Worm (Caenorhabditis elegans) whole organism, young adult: ENCODE results near the gene F10D7.3.

Source experiments
- F10E7.11 ChIP-seq: sonication (generic microtip); optimal IDR thresholded peaks from 2 replicates; lab custom pipeline; 2017; ENCODE audit warnings: mild to moderate bottlenecking, missing genetic modification characterization, moderate library complexity, missing compliant biosample characterization
- F23B12.7 ChIP-seq: sonication (generic microtip); optimal IDR thresholded peaks from 2 replicates; lab custom pipeline; 2017; ENCODE audit warnings: missing genetic modification characterization, mild to moderate bottlenecking, missing compliant biosample characterization, antibody characterized with exemption, moderate library complexity; ENCODE audit not compliant: insufficient read depth
- ama-1 ChIP-seq, 3 experiments: fragments of 150-350 bp in 1 of 3; sonication (generic microtip) in 2 of 3; optimal IDR thresholded peaks; 2 replicates each; lab custom pipeline; 2014 to 2018; ENCODE audit warnings: missing biosample characterization in 2 of 3, missing genetic modification characterization in 2 of 3, missing genetic modification reagents in 2 of 3
- nhr-27 ChIP-seq: fragments of 200-800 bp; sonication (Bioruptor generic); optimal IDR thresholded peaks from 2 replicates; lab custom pipeline; 2018; ENCODE audit warnings: mild to moderate bottlenecking, missing genetic modification characterization, moderate library complexity, missing compliant biosample characterization
- snpc-4 ChIP-seq, 5 experiments: fragments of 150-350 bp in 1 of 5; sonication (generic microtip) in 4 of 5; optimal IDR thresholded peaks; 2 replicates each; lab custom pipeline; 2014 to 2018; ENCODE audit warnings: missing genetic modification characterization in 5 of 5, missing biosample characterization in 3 of 5, antibody characterized with exemption in 2 of 5, mild to moderate bottlenecking in 2 of 5, missing compliant biosample characterization in 2 of 5, missing genotype in 2 of 5, moderate library complexity in 2 of 5, missing genetic modification reagents in 1 of 5

- TF ChIP-seq F23B12.7 (tag; lab: Kevin White, UChicago) (no peak), F10E7.11 (tag; lab: Kevin White, UChicago) (no peak), snpc-4 (GFP tag; optimal IDR thresholded peaks at IDR 0.05; lab: Kevin White, UChicago) (no peak), snpc-4 (tag; optimal IDR thresholded peaks at IDR 0.05; lab: Kevin White, UChicago) (no peak), nhr-27 (tag; lab: Kevin White, UChicago) (no peak), ama-1 (optimal IDR thresholded peaks at IDR 0.05; lab: Kevin White, UChicago) (no peak), ama-1 (GFP tag; optimal IDR thresholded peaks at IDR 0.05; lab: Kevin White, UChicago) (no peak)
These were observed 28.6 kb upstream of the F10D7.3 start for ce11 chrX:17403058-17403457.
